Fruit fly (Drosophila melanogaster): ENCODE data around the gene CG12991.

dm6 chrX:17555139-17555538, 24.5 kb upstream of the CG12991 start:
- TF ChIP-seq Dif (GFP tag; optimal IDR thresholded peaks at IDR 0.05; ENCODE audit: partially characterized antibody) (no peak), psq (GFP tag; optimal IDR thresholded peaks at IDR 0.05) (no peak), foxo (GFP tag; optimal IDR thresholded peaks at IDR 0.05) (no peak), Abd-B (GFP tag; optimal IDR thresholded peaks at IDR 0.05) (no peak), pan (optimal IDR thresholded peaks at IDR 0.05) (no peak), tai (GFP tag; optimal IDR thresholded peaks at IDR 0.05) (no peak), Jra (GFP tag; optimal IDR thresholded peaks at IDR 0.05) (no peak), sage (GFP tag; optimal IDR thresholded peaks at IDR 0.05) (no peak), jim (GFP tag; optimal IDR thresholded peaks at IDR 0.05) (no peak), Dfd (GFP tag; optimal IDR thresholded peaks at IDR 0.05) (no peak)

Measured in whole organism, wandering third instar larva.